Worm (Caenorhabditis elegans): ENCODE results near the gene F36H1.12.

- TF ChIP-seq unc-62 (GFP tag; optimal IDR thresholded peaks at IDR 0.05) (no peak), lsy-2 (tag; optimal IDR thresholded peaks at IDR 0.05) (no peak)
Observed at ce11 chrIV:11094052-11094451, 40.5 kb upstream of the F36H1.12 start.
